Fruit fly (Drosophila melanogaster) whole organism, embryonic: ENCODE results near the gene cdi.

Source experiments
- CG12236 ChIP-seq: fragments of 200-800 bp; sonication (Bioruptor generic); optimal IDR thresholded peaks from 2 replicates; lab custom pipeline; 2016; ENCODE audit warnings: missing biosample characterization, missing genetic modification characterization
- CG14441 ChIP-seq: fragments of 200-800 bp; sonication (Bioruptor generic); IDR thresholded peaks from 2 replicates; pipeline ENCODE4 v1.3.6; 2022; ENCODE audit warnings: missing biosample characterization, missing genetic modification characterization
- CG1832 ChIP-seq: fragments of 200-800 bp; sonication (Bioruptor generic); optimal IDR thresholded peaks from 2 replicates; lab custom pipeline; 2017; ENCODE audit warnings: missing biosample characterization, mild to moderate bottlenecking, missing genetic modification characterization, inconsistent platforms
- CG30020 ChIP-seq: fragments of 200-800 bp; optimal IDR thresholded peaks from 2 replicates; lab custom pipeline; 2019; ENCODE audit warnings: missing biosample characterization, mild to moderate bottlenecking, missing genetic modification characterization, moderate library complexity
- CG4854 ChIP-seq: fragments of 200-800 bp; sonication (Bioruptor generic); optimal IDR thresholded peaks from 2 replicates; lab custom pipeline; 2016; ENCODE audit warnings: missing biosample characterization, missing genetic modification characterization, inconsistent platforms
- CG9215 ChIP-seq: fragments of 200-800 bp; sonication (Bioruptor generic); IDR thresholded peaks from 2 replicates; pipeline ENCODE4 v1.3.6; 2022; ENCODE audit warnings: missing biosample characterization, missing genetic modification characterization
- CTCF ChIP-seq: fragments of 200-800 bp; sonication (Bioruptor generic); optimal IDR thresholded peaks from 2 replicates; lab custom pipeline; 2017; ENCODE audit warnings: missing biosample characterization, mild to moderate bottlenecking, missing genetic modification characterization, moderate library complexity
- Eip74EF ChIP-seq, 2 experiments: fragments of 200-800 bp in 1 of 2; fragments of >200 bp in 1 of 2; sonication (Bioruptor generic) in 1 of 2; optimal IDR thresholded peaks; 2 replicates each; lab custom pipeline; 2017 to 2019; ENCODE audit warnings: missing biosample characterization in 2 of 2, missing genetic modification characterization in 2 of 2, mild to moderate bottlenecking in 1 of 2, moderate library complexity in 1 of 2
- Mes4 ChIP-seq: fragments of 200-800 bp; sonication (Bioruptor generic); optimal IDR thresholded peaks from 2 replicates; lab custom pipeline; 2016; ENCODE audit warnings: missing biosample characterization, missing genetic modification characterization
- cad ChIP-seq: fragments of >200 bp; optimal IDR thresholded peaks from 2 replicates; lab custom pipeline; 2017; ENCODE audit warnings: missing biosample characterization, missing genetic modification characterization
- insv ChIP-seq, 2 experiments: fragments of 200-800 bp; sonication (Bioruptor generic); optimal IDR thresholded peaks; 3 replicates each; lab custom pipeline; 2016 to 2018; ENCODE audit warnings: missing biosample characterization in 2 of 2, missing genetic modification characterization in 2 of 2
- klu ChIP-seq: fragments of 200-800 bp; sonication (Bioruptor generic); IDR thresholded peaks from 2 replicates; pipeline ENCODE4 v1.3.6; 2022; ENCODE audit warnings: missing biosample characterization, missing genetic modification characterization
- prd ChIP-seq, 3 experiments: fragments of >200 bp in 2 of 3; fragments of 200-800 bp in 1 of 3; sonication (Bioruptor generic) in 1 of 3; optimal IDR thresholded peaks in 2 of 3; IDR thresholded peaks in 1 of 3; 2 replicates in 2 of 3; 3 replicates in 1 of 3; pipeline versions ENCODE4 v1.3.6 to Lab custom; 2017 to 2022; ENCODE audit warnings: missing biosample characterization in 1 of 3, missing genetic modification characterization in 1 of 3
- zfh2 ChIP-seq: fragments of 200-800 bp; sonication (Bioruptor generic); optimal IDR thresholded peaks from 2 replicates; lab custom pipeline; 2016; ENCODE audit warnings: missing biosample characterization, missing genetic modification characterization

DNA sequence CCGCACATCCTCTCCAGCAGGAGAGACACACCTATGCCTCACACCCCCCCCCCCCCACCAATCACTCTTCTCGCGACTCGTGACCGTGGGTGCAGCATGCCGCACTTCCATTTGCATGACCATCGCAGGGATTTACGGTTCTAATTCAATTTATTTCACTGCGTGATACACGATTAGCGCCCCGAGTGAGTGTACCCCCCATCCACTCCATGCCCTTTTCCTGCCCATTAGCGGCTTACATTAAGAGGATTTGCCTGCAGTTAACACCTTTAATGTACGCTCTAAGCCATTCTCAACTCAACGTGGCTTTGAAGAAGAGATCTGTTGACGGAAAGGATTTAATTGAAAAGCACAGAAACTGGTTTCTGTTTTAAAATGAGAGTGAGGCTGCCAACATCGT lies 41.6 kb downstream of the cdi start:
- TF ChIP-seq CG4854 (GFP tag; lab: Kevin White, UChicago) (no peak), cad (GFP tag; lab: Kevin White, UChicago) (no peak), insv (GFP tag; optimal IDR thresholded peaks at IDR 0.05; lab: Kevin White, UChicago) (no peak), CG30020 (tag; lab: Kevin White, UChicago) (no peak), zfh2 (GFP tag; lab: Kevin White, UChicago) (no peak), CTCF (GFP tag; lab: Kevin White, UChicago) (no peak), Eip74EF (GFP tag; optimal IDR thresholded peaks at IDR 0.05; lab: Kevin White, UChicago) (no peak), CG1832 (GFP tag; lab: Kevin White, UChicago) (no peak), CG9215 (no peak), CG14441 (GFP tag; lab: Robert Waterston, UW) (no peak), klu (no peak), Mes4 (GFP tag; lab: Kevin White, UChicago) (no peak), prd (optimal IDR thresholded peaks at IDR 0.05; lab: Kevin White, UChicago) (no peak), prd (GFP tag; IDR thresholded peaks at IDR 0.05; lab: Robert Waterston, UW) (no peak), CG12236 (no peak)
